Worm (Caenorhabditis elegans): ENCODE data around the gene C23F12.3.

Gene C23F12.3

ce11 chrX:9391345-9391744 is at the start of gene C23F12.3:
Gene C23F12.3, plus strand, starts transcription at chrX:9391645.
- TF ChIP-seq fkh-3 (tag; optimal IDR thresholded peaks at IDR 0.05) = no peak
- no peak for TF ChIP-seq hrde-1 (tag; optimal IDR thresholded peaks at IDR 0.05; ENCODE audit: borderline replicate concordance)
- no peak for TF ChIP-seq snpc-4 (GFP tag; optimal IDR thresholded peaks at IDR 0.05)
- TF ChIP-seq snpc-4 (tag; optimal IDR thresholded peaks at IDR 0.05) = no peak
- TF ChIP-seq mcd-1 (GFP tag; IDR thresholded peaks at IDR 0.05) = no peak
- TF ChIP-seq bed-1 (GFP tag; IDR thresholded peaks at IDR 0.05) = no peak
- no peak for TF ChIP-seq sptf-2 (GFP tag; optimal IDR thresholded peaks at IDR 0.05)
- no peak for TF ChIP-seq nfyb-1 (GFP tag; IDR thresholded peaks at IDR 0.05)
- TF ChIP-seq hmg-20 (GFP tag; IDR thresholded peaks at IDR 0.05) = no peak
- no peak for TF ChIP-seq hlh-26 (GFP tag; conservative IDR thresholded peaks at IDR 0.05)
- no peak for TF ChIP-seq pbrm-1 (GFP tag; IDR thresholded peaks at IDR 0.05)
- no peak for TF ChIP-seq die-1 (tag; optimal IDR thresholded peaks at IDR 0.05)
- no peak for TF ChIP-seq aptf-3 (GFP tag; IDR thresholded peaks at IDR 0.05)
- no peak for TF ChIP-seq ztf-18 (tag; optimal IDR thresholded peaks at IDR 0.05)
- no peak for TF ChIP-seq ceh-40 (GFP tag; IDR thresholded peaks at IDR 0.05)

ce11 chrX:9347380-9347979 is 44.0 kb upstream of the C23F12.3 start, which contains the start of gene oga-1:
Gene oga-1, minus strand, starts transcription at chrX:9347430.
- TF ChIP-seq Y67H2A.10 (GFP tag; conservative IDR thresholded peaks at IDR 0.05) (peak; percentile 57; the same call in 1 of the 2 replicates), rpc-1 (optimal IDR thresholded peaks at IDR 0.05) (peak; percentile 19), rpc-1 (tag; optimal IDR thresholded peaks at IDR 0.05) (no peak), rcor-1 (GFP tag; IDR thresholded peaks at IDR 0.05) (0 out of 2 replicates have a peak, but pooled peaks have one; percentile 11), unc-130 (GFP tag; optimal IDR thresholded peaks at IDR 0.05) (no peak), F23B12.7 (tag; optimal IDR thresholded peaks at IDR 0.05; ENCODE audit: insufficient read depth) (no peak), nhr-80 (tag; optimal IDR thresholded peaks at IDR 0.05) (peak; percentile 86), pbrm-1 (GFP tag; IDR thresholded peaks at IDR 0.05) (peak; percentile 67; the same call in 1 of the 2 replicates), ets-4 (GFP tag; optimal IDR thresholded peaks at IDR 0.05) (peak; percentile 48), ekl-4 (GFP tag; IDR thresholded peaks at IDR 0.05) (peak; percentile 63), somi-1 (GFP tag; optimal IDR thresholded peaks at IDR 0.05) (peak; percentile 68), hlh-26 (GFP tag; conservative IDR thresholded peaks at IDR 0.05) (no peak), ceh-79 (tag; optimal IDR thresholded peaks at IDR 0.05) (no peak), let-607 (tag; optimal IDR thresholded peaks at IDR 0.05) (peak in 1 of 2 experiments; percentile 17), ztf-25 (GFP tag; IDR thresholded peaks at IDR 0.05) (no peak), ccch-3 (GFP tag; optimal IDR thresholded peaks at IDR 0.05) (no peak), T26A5.8 (tag; optimal IDR thresholded peaks at IDR 0.05) (no peak), egrh-3 (GFP tag; IDR thresholded peaks at IDR 0.05) (peak; percentile 17; the same call in 1 of the 2 replicates), snpc-4 (GFP tag; optimal IDR thresholded peaks at IDR 0.05) (no peak), snpc-4 (tag; optimal IDR thresholded peaks at IDR 0.05) (no peak), hmg-1.2 (GFP tag; IDR thresholded peaks at IDR 0.05) (peak; percentile 82), F57C9.4 (tag; optimal IDR thresholded peaks at IDR 0.05) (no peak), mcd-1 (GFP tag; IDR thresholded peaks at IDR 0.05) (no peak), let-526 (GFP tag; IDR thresholded peaks at IDR 0.05) (peak; percentile 54; the same call in 1 of the 2 replicates), C17E4.6 (GFP tag; IDR thresholded peaks at IDR 0.05) (no peak), hsf-1 (GFP tag; IDR thresholded peaks at IDR 0.05) (peak; percentile 86), B0336.3 (GFP tag; IDR thresholded peaks at IDR 0.05) (no peak), sdz-38 (tag; optimal IDR thresholded peaks at IDR 0.05) (no peak), lir-1 (GFP tag; conservative IDR thresholded peaks at IDR 0.05) (0 out of 2 replicates have a peak, but pooled peaks have one; percentile 32), xnd-1 (tag; optimal IDR thresholded peaks at IDR 0.05) (no peak), sptf-2 (GFP tag; optimal IDR thresholded peaks at IDR 0.05) (no peak), ZK185.1 (tag; optimal IDR thresholded peaks at IDR 0.05; ENCODE audit: poor library complexity, severe bottlenecking) (peak; percentile 23), nhr-27 (tag; optimal IDR thresholded peaks at IDR 0.05) (no peak), madf-10 (tag; optimal IDR thresholded peaks at IDR 0.05) (peak; percentile 29), ztf-3 (GFP tag; optimal IDR thresholded peaks at IDR 0.05) (no peak), madf-3 (GFP tag; IDR thresholded peaks at IDR 0.05) (no peak), chd-7 (tag; optimal IDR thresholded peaks at IDR 0.05) (no peak), nfyb-1 (GFP tag; IDR thresholded peaks at IDR 0.05) (peak; percentile 75; the same call in 1 of the 2 replicates)

Data from whole organism, young adult.